Worm (Caenorhabditis elegans) whole organism, midembryonic: Measurements from ENCODE around the gene fbxb-95.

Source experiments
- T22C8.4 ChIP-seq: fragments of 200-800 bp; sonication (Bioruptor generic); IDR thresholded peaks from 2 replicates; pipeline ENCODE4 v1.3.6; 2022; ENCODE audit warnings: missing genetic modification characterization, missing compliant biosample characterization
- flt-1 ChIP-seq: fragments of 200-800 bp; sonication (Bioruptor generic); IDR thresholded peaks from 2 replicates; pipeline ENCODE4 v1.3.6; 2022; ENCODE audit warnings: missing genetic modification characterization, missing compliant biosample characterization
- med-1 ChIP-seq: sonication (generic microtip); optimal IDR thresholded peaks from 2 replicates; lab custom pipeline; 2017; ENCODE audit warnings: missing genetic modification characterization, mild to moderate bottlenecking, missing compliant biosample characterization, antibody characterized with exemption, missing genetic modification reagents; ENCODE audit not compliant: insufficient read depth
- ref-1 ChIP-seq: fragments of 200-800 bp; sonication (Bioruptor generic); conservative IDR thresholded peaks from 2 replicates; pipeline ENCODE4 v1.3.6; 2022; ENCODE audit warnings: missing genetic modification reagents, missing genetic modification characterization, missing compliant biosample characterization

ce11 chrII:1884635-1885034 lies 30.4 kb downstream of the fbxb-95 start, which contains the start of gene math-6:
- no peak for TF ChIP-seq med-1 (GFP tag; lab: Kevin White, UChicago)
- TF ChIP-seq ref-1 (GFP tag; lab: Robert Waterston, UW), result no peak
- TF ChIP-seq T22C8.4 (GFP tag; lab: Robert Waterston, UW), result no peak
- no peak for TF ChIP-seq flt-1 (GFP tag; lab: Robert Waterston, UW)
